Worm (Caenorhabditis elegans): ENCODE measurements around the gene emb-4.

The emb-4 gene

ce11 chrV:18894924-18895388, at the start of gene emb-4:
emb-4 (minus strand) TSS chrV:18894974.
- TF ChIP-seq unc-62 (GFP tag; optimal IDR thresholded peaks at IDR 0.05) = no peak

ce11 chrV:18940341-18940740, 45.6 kb upstream of the emb-4 start, which contains the start of gene Y80D3A.8:
Y80D3A.8 (plus strand) TSS chrV:18940641.
- no peak for TF ChIP-seq unc-62 (GFP tag; optimal IDR thresholded peaks at IDR 0.05)

- TF ChIP-seq unc-62 (GFP tag; optimal IDR thresholded peaks at IDR 0.05) = no peak
Observed at ce11 chrV:18937578-18937977, 42.8 kb upstream of the emb-4 start.

- no peak for TF ChIP-seq unc-62 (GFP tag; optimal IDR thresholded peaks at IDR 0.05)
Observed at ce11 chrV:18934539-18934938, 39.8 kb upstream of the emb-4 start.

ce11 chrV:18931279-18931678, 36.5 kb upstream of the emb-4 start, which contains the start of gene ptr-22:
ptr-22 (minus strand) TSS chrV:18931379.
- no peak for TF ChIP-seq unc-62 (GFP tag; optimal IDR thresholded peaks at IDR 0.05)

- TF ChIP-seq unc-62 (GFP tag; optimal IDR thresholded peaks at IDR 0.05) = no peak
Observed at ce11 chrV:18930748-18931147, 36.0 kb upstream of the emb-4 start.

ce11 chrV:18917396-18917795, 22.6 kb upstream of the emb-4 start:
- TF ChIP-seq unc-62 (GFP tag; optimal IDR thresholded peaks at IDR 0.05) = no peak

ce11 chrV:18913120-18913519, 18.3 kb upstream of the emb-4 start:
- TF ChIP-seq unc-62 (GFP tag; optimal IDR thresholded peaks at IDR 0.05) = no peak

ce11 chrV:18912555-18912954, 17.8 kb upstream of the emb-4 start:
- no peak for TF ChIP-seq unc-62 (GFP tag; optimal IDR thresholded peaks at IDR 0.05)

- no peak for TF ChIP-seq unc-62 (GFP tag; optimal IDR thresholded peaks at IDR 0.05)
Observed at ce11 chrV:18911736-18912135, 17.0 kb upstream of the emb-4 start, which contains the start of gene cyp-42A1. cyp-42A1 (plus strand) TSS chrV:18912036.

- no peak for TF ChIP-seq unc-62 (GFP tag; optimal IDR thresholded peaks at IDR 0.05)
Observed at ce11 chrV:18909682-18910081, 14.9 kb upstream of the emb-4 start.

- TF ChIP-seq unc-62 (GFP tag; optimal IDR thresholded peaks at IDR 0.05) = no peak
Observed at ce11 chrV:18907519-18907918, 12.7 kb upstream of the emb-4 start.

ce11 chrV:18903472-18903871, 8.7 kb upstream of the emb-4 start, which contains the start of gene mihp-2:
mihp-2 (plus strand) TSS chrV:18903772.
- no peak for TF ChIP-seq unc-62 (GFP tag; optimal IDR thresholded peaks at IDR 0.05)

ce11 chrV:18901530-18901929, 6.8 kb upstream of the emb-4 start:
- TF ChIP-seq unc-62 (GFP tag; optimal IDR thresholded peaks at IDR 0.05) = no peak

ce11 chrV:18900437-18900836, 5.7 kb upstream of the emb-4 start, which contains the start of gene nhr-243:
nhr-243 (minus strand) TSS chrV:18900537.
- TF ChIP-seq unc-62 (GFP tag; optimal IDR thresholded peaks at IDR 0.05) = no peak

ce11 chrV:18873833-18874232, 20.9 kb downstream of the emb-4 start, which contains the start of gene ceh-51:
ceh-51 (plus strand) TSS chrV:18874133.
- no peak for TF ChIP-seq unc-62 (GFP tag; optimal IDR thresholded peaks at IDR 0.05)

- TF ChIP-seq unc-62 (GFP tag; optimal IDR thresholded peaks at IDR 0.05) = no peak
Observed at ce11 chrV:18870955-18871354, 23.8 kb downstream of the emb-4 start.

ce11 chrV:18868517-18868916, 26.3 kb downstream of the emb-4 start:
- no peak for TF ChIP-seq unc-62 (GFP tag; optimal IDR thresholded peaks at IDR 0.05)
